Fruit fly (Drosophila melanogaster): ENCODE results near the gene Nup58.

- TF ChIP-seq Dll (optimal IDR thresholded peaks at IDR 0.05) (no peak), pan (optimal IDR thresholded peaks at IDR 0.05) (no peak), psq (optimal IDR thresholded peaks at IDR 0.05) (no peak)
These were observed 529 bp upstream of the Nup58 start, which contains the start of gene Vha13 for dm6 chr3R:19644094-19644900.

Measured in whole organism.